Worm (Caenorhabditis elegans) whole organism, late embryonic: Measurements from ENCODE around the gene pag-3.

ENCODE experiments used
- C08G9.2 ChIP-seq: sonication (generic microtip); optimal IDR thresholded peaks from 2 replicates; lab custom pipeline; 2016; ENCODE audit warnings: mild to moderate bottlenecking, missing genetic modification characterization, moderate library complexity, missing compliant biosample characterization
- C38D4.7 ChIP-seq: fragments of 200-800 bp; sonication (Bioruptor generic); optimal IDR thresholded peaks from 2 replicates; lab custom pipeline; 2018; ENCODE audit warnings: mild to moderate bottlenecking, missing genetic modification characterization, moderate library complexity, missing compliant biosample characterization
- K02D7.2 ChIP-seq: sonication (generic microtip); optimal IDR thresholded peaks from 2 replicates; lab custom pipeline; 2017; ENCODE audit warnings: mild to moderate bottlenecking, missing genetic modification characterization, missing compliant biosample characterization
- K09A11.1 ChIP-seq: sonication (generic microtip); optimal IDR thresholded peaks from 2 replicates; lab custom pipeline; 2017; ENCODE audit warnings: antibody characterized with exemption, mild to moderate bottlenecking, missing genetic modification characterization, missing compliant biosample characterization; ENCODE audit not compliant: insufficient read depth
- T23F11.4 ChIP-seq: fragments of 200-800 bp; sonication (Bioruptor generic); optimal IDR thresholded peaks from 2 replicates; lab custom pipeline; 2018; ENCODE audit warnings: mild to moderate bottlenecking, missing genetic modification characterization, missing compliant biosample characterization
- ama-1 ChIP-seq: fragments of 150-350 bp; optimal IDR thresholded peaks from 2 replicates; lab custom pipeline; 2014
- ceh-14 ChIP-seq: sonication (generic microtip); optimal IDR thresholded peaks from 2 replicates; lab custom pipeline; 2016; ENCODE audit warnings: missing genotype, missing genetic modification characterization, missing compliant biosample characterization
- ceh-18 ChIP-seq: sonication (generic microtip); optimal IDR thresholded peaks from 2 replicates; lab custom pipeline; 2016; ENCODE audit warnings: missing genetic modification characterization, missing compliant biosample characterization
- ceh-19 ChIP-seq: fragments of 200-800 bp; sonication (Bioruptor generic); optimal IDR thresholded peaks from 2 replicates; lab custom pipeline; 2018; ENCODE audit warnings: mild to moderate bottlenecking, missing genetic modification characterization, missing compliant biosample characterization
- ceh-2 ChIP-seq: sonication (generic microtip); optimal IDR thresholded peaks from 2 replicates; lab custom pipeline; 2016; ENCODE audit warnings: missing genotype, missing genetic modification characterization, missing compliant biosample characterization
- ceh-22 ChIP-seq: sonication (generic microtip); optimal IDR thresholded peaks from 2 replicates; lab custom pipeline; 2017; ENCODE audit warnings: missing biosample characterization, missing genetic modification characterization
- ceh-24 ChIP-seq: sonication (generic microtip); optimal IDR thresholded peaks from 2 replicates; lab custom pipeline; 2016; ENCODE audit warnings: mild to moderate bottlenecking, missing genetic modification characterization, missing compliant biosample characterization
- ceh-31 ChIP-seq: sonication (generic microtip); optimal IDR thresholded peaks from 2 replicates; lab custom pipeline; 2016; ENCODE audit warnings: missing genetic modification characterization, missing compliant biosample characterization
- ceh-34 ChIP-seq: sonication (generic microtip); optimal IDR thresholded peaks from 2 replicates; lab custom pipeline; 2016; ENCODE audit warnings: mild to moderate bottlenecking, missing genetic modification characterization, missing compliant biosample characterization
- ceh-45 ChIP-seq: fragments of 200-800 bp; sonication (Bioruptor generic); IDR thresholded peaks from 2 replicates; pipeline ENCODE4 v1.3.6; 2022; ENCODE audit warnings: missing genetic modification reagents, missing genetic modification characterization, missing compliant biosample characterization
- ceh-48 ChIP-seq: sonication (generic microtip); optimal IDR thresholded peaks from 2 replicates; lab custom pipeline; 2016; ENCODE audit warnings: missing genetic modification characterization, inconsistent platforms, missing compliant biosample characterization
- che-1 ChIP-seq: sonication (generic microtip); optimal IDR thresholded peaks from 2 replicates; lab custom pipeline; 2016; ENCODE audit warnings: mild to moderate bottlenecking, missing genetic modification characterization, missing compliant biosample characterization
- dve-1 ChIP-seq: sonication (generic microtip); optimal IDR thresholded peaks from 2 replicates; lab custom pipeline; 2017; ENCODE audit warnings: antibody characterized with exemption, mild to moderate bottlenecking, missing genetic modification characterization, missing compliant biosample characterization
- elt-2 ChIP-seq: sonication (generic microtip); optimal IDR thresholded peaks from 2 replicates; lab custom pipeline; 2016; ENCODE audit warnings: missing genetic modification reagents, missing genetic modification characterization, missing compliant biosample characterization
- elt-4 ChIP-seq: sonication (generic microtip); optimal IDR thresholded peaks from 2 replicates; lab custom pipeline; 2016; ENCODE audit warnings: missing genetic modification characterization, missing compliant biosample characterization
- eyg-1 ChIP-seq: sonication (generic microtip); optimal IDR thresholded peaks from 2 replicates; lab custom pipeline; 2016; ENCODE audit warnings: missing genotype, missing genetic modification characterization, missing compliant biosample characterization
- fkh-10 ChIP-seq: fragments of 150-350 bp; optimal IDR thresholded peaks from 2 replicates; lab custom pipeline; 2014; ENCODE audit warnings: missing biosample characterization, missing genetic modification reagents, missing genetic modification characterization
- gmeb-2 ChIP-seq: sonication (generic microtip); optimal IDR thresholded peaks from 2 replicates; lab custom pipeline; 2016; ENCODE audit warnings: missing genetic modification characterization, inconsistent platforms, missing compliant biosample characterization
- hlh-13 ChIP-seq: fragments of 200-800 bp; sonication (Bioruptor generic); optimal IDR thresholded peaks from 2 replicates; lab custom pipeline; 2018; ENCODE audit warnings: mild to moderate bottlenecking, missing genetic modification characterization, missing compliant biosample characterization
- hlh-15 ChIP-seq: sonication (generic microtip); optimal IDR thresholded peaks from 2 replicates; lab custom pipeline; 2016; ENCODE audit warnings: missing genetic modification characterization, missing compliant biosample characterization
- hlh-30 ChIP-seq: sonication (generic microtip); optimal IDR thresholded peaks from 2 replicates; lab custom pipeline; 2017; ENCODE audit warnings: antibody characterized with exemption, missing genetic modification characterization, missing compliant biosample characterization; ENCODE audit not compliant: insufficient read depth
- hlh-6 ChIP-seq: sonication (generic microtip); optimal IDR thresholded peaks from 2 replicates; lab custom pipeline; 2016; ENCODE audit warnings: missing genotype, missing genetic modification characterization, missing compliant biosample characterization
- hlh-8 ChIP-seq: sonication (generic microtip); optimal IDR thresholded peaks from 2 replicates; lab custom pipeline; 2016; ENCODE audit warnings: missing genotype, missing genetic modification characterization, missing compliant biosample characterization
- mec-3 ChIP-seq: sonication (generic microtip); optimal IDR thresholded peaks from 2 replicates; lab custom pipeline; 2016; ENCODE audit warnings: borderline replicate concordance, missing genetic modification characterization, missing compliant biosample characterization
- nhr-11 ChIP-seq: fragments of 150-350 bp; optimal IDR thresholded peaks from 2 replicates; lab custom pipeline; 2014; ENCODE audit warnings: missing biosample characterization, missing genetic modification characterization
- npax-4 ChIP-seq: sonication (generic microtip); optimal IDR thresholded peaks from 2 replicates; lab custom pipeline; 2016; ENCODE audit warnings: missing genetic modification characterization, missing compliant biosample characterization
- pag-3 ChIP-seq: sonication (generic microtip); optimal IDR thresholded peaks from 2 replicates; lab custom pipeline; 2016; ENCODE audit warnings: missing compliant biosample characterization, missing genetic modification characterization, borderline replicate concordance
- pat-9 ChIP-seq: fragments of 200-800 bp; sonication (Bioruptor generic); optimal IDR thresholded peaks from 2 replicates; lab custom pipeline; 2018; ENCODE audit warnings: mild to moderate bottlenecking, missing genetic modification characterization, moderate library complexity, missing compliant biosample characterization
- pax-1 ChIP-seq: fragments of 150-350 bp; optimal IDR thresholded peaks from 2 replicates; lab custom pipeline; 2014; ENCODE audit warnings: missing biosample characterization, missing genetic modification characterization
- pha-4 ChIP-seq: fragments of 150-350 bp; optimal IDR thresholded peaks from 2 replicates; lab custom pipeline; 2018; ENCODE audit warnings: missing biosample characterization, missing genetic modification reagents, missing genetic modification characterization
- pros-1 ChIP-seq: fragments of 150-350 bp; optimal IDR thresholded peaks from 2 replicates; lab custom pipeline; 2014; ENCODE audit warnings: missing biosample characterization, missing genetic modification reagents, missing genetic modification characterization
- ref-2 ChIP-seq: sonication (generic microtip); optimal IDR thresholded peaks from 2 replicates; lab custom pipeline; 2016; ENCODE audit warnings: missing genetic modification characterization, missing compliant biosample characterization
- sox-2 ChIP-seq: fragments of 200-800 bp; sonication (Bioruptor generic); IDR thresholded peaks from 2 replicates; pipeline ENCODE4 v1.3.6; 2022; ENCODE audit warnings: missing genetic modification reagents, missing genetic modification characterization, missing compliant biosample characterization
- sox-4 ChIP-seq: sonication (generic microtip); optimal IDR thresholded peaks from 2 replicates; lab custom pipeline; 2017; ENCODE audit warnings: mild to moderate bottlenecking, missing genetic modification characterization, inconsistent platforms, missing compliant biosample characterization
- tbx-2 ChIP-seq: sonication (generic microtip); optimal IDR thresholded peaks from 2 replicates; lab custom pipeline; 2016; ENCODE audit warnings: missing genetic modification characterization, missing compliant biosample characterization
- tbx-7 ChIP-seq: sonication (generic microtip); optimal IDR thresholded peaks from 2 replicates; lab custom pipeline; 2016; ENCODE audit warnings: missing genotype, missing genetic modification characterization, missing compliant biosample characterization
- ttx-3 ChIP-seq: sonication (generic microtip); optimal IDR thresholded peaks from 2 replicates; lab custom pipeline; 2016; ENCODE audit warnings: missing genetic modification reagents, missing genetic modification characterization, missing compliant biosample characterization
- unc-3 ChIP-seq, 2 experiments: fragments of 200-800 bp in 1 of 2; sonication (Bioruptor generic) in 1 of 2; sonication (generic microtip) in 1 of 2; conservative IDR thresholded peaks in 1 of 2; optimal IDR thresholded peaks in 1 of 2; 2 replicates each; pipeline versions ENCODE4 v1.3.6 to Lab custom; 2016 to 2022; ENCODE audit warnings: missing compliant biosample characterization in 2 of 2, missing genetic modification characterization in 2 of 2, missing genetic modification reagents in 1 of 2
- unc-42 ChIP-seq: sonication (generic microtip); optimal IDR thresholded peaks from 2 replicates; lab custom pipeline; 2016; ENCODE audit warnings: missing genotype, missing genetic modification characterization, missing compliant biosample characterization
- unc-86 ChIP-seq: sonication (generic microtip); optimal IDR thresholded peaks from 2 replicates; lab custom pipeline; 2016; ENCODE audit warnings: missing genetic modification characterization, missing compliant biosample characterization
- zip-5 ChIP-seq: sonication (generic microtip); optimal IDR thresholded peaks from 2 replicates; lab custom pipeline; 2016; ENCODE audit warnings: missing genetic modification characterization, missing compliant biosample characterization

The pag-3 gene

ce11 chrX:14975467-14976167 lies 21.2 kb upstream of the pag-3 start, which contains the start of gene F20D1.3 (continued):
- TF ChIP-seq hlh-8 (tag; lab: Kevin White, UChicago): no peak
- no peak for TF ChIP-seq C38D4.7 (GFP tag; lab: Kevin White, UChicago)
- no peak for TF ChIP-seq ceh-45 (GFP tag; lab: Robert Waterston, UW)
- no peak for TF ChIP-seq tbx-7 (tag; lab: Kevin White, UChicago)
- TF ChIP-seq mec-3: no peak
- TF ChIP-seq K02D7.2 (tag; lab: Kevin White, UChicago): no peak
- TF ChIP-seq ceh-48 (tag; lab: Kevin White, UChicago): peak; percentile 50
- no peak for TF ChIP-seq ceh-19 (GFP tag; lab: Kevin White, UChicago)
- no peak for TF ChIP-seq nhr-11 (tag; lab: Kevin White, UChicago)
- TF ChIP-seq ref-2 (tag; lab: Kevin White, UChicago): peak; percentile 67
- TF ChIP-seq pag-3 (tag; lab: Kevin White, UChicago): no peak
- TF ChIP-seq sox-2 (GFP tag; lab: Robert Waterston, UW): no peak
- TF ChIP-seq hlh-30 (tag; lab: Kevin White, UChicago): no peak
- TF ChIP-seq ttx-3 (tag; lab: Kevin White, UChicago): no peak
- TF ChIP-seq fkh-10 (GFP tag; lab: Kevin White, UChicago): no peak
- no peak for TF ChIP-seq ceh-24 (tag; lab: Kevin White, UChicago)

- no peak for TF ChIP-seq K02D7.2 (tag; lab: Kevin White, UChicago)
- no peak for TF ChIP-seq hlh-15 (tag; lab: Kevin White, UChicago)
- TF ChIP-seq ceh-45 (GFP tag; lab: Robert Waterston, UW): no peak
- TF ChIP-seq tbx-7 (tag; lab: Kevin White, UChicago): no peak
- TF ChIP-seq pag-3 (tag; lab: Kevin White, UChicago): no peak
- TF ChIP-seq pat-9 (tag; lab: Kevin White, UChicago): no peak
- TF ChIP-seq ceh-31: no peak
- TF ChIP-seq ceh-22 (tag; lab: Kevin White, UChicago): no peak
- TF ChIP-seq ceh-18 (tag; lab: Kevin White, UChicago): no peak
- TF ChIP-seq, all 69 proteins: peak for 0
These were observed 18.6 kb upstream of the pag-3 start for ce11 chrX:14973085-14973484.

DNA sequence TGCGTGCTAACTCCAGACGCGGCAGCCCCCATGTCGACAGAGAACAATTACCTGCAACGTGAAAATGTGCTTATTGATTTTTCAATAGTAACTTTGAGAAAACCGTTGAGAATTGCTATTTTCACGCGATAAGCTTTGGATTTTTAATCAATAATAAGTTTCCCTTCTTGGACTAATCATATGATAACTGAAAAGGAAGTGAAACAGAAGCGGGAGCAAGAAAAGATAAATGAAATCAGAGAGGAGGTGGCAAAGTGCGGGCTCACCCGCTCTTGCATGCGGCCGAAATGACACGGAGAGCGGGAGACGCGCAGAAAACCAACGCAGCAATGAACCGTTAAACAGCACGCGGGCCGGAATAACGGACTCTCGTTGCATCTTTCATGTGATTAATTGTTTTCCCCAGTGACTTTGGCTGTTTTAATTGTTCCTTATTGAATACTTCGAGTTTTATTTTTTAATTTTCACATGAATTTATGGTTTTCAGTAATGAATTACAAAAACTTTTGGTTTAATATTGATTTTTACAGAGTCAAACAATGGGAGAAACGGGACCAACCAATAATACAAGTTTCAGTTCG lies 15.9 kb upstream of the pag-3 start, which contains the start of the genes flwr-1 and tbc-1:
Gene flwr-1, minus strand, starts transcription at position 51 of the 581 bp plus-strand sequence.
Gene tbc-1, plus strand, starts transcription at position 531 of the 581 bp plus-strand sequence.
- TF ChIP-seq unc-42 (tag; lab: Kevin White, UChicago) (peak; percentile 62), elt-4 (tag; lab: Kevin White, UChicago) (no peak), tbx-2 (tag; lab: Kevin White, UChicago) (peak; percentile 39), dve-1 (no peak), hlh-13 (no peak), che-1 (tag; lab: Kevin White, UChicago) (no peak), gmeb-2 (tag; lab: Kevin White, UChicago) (no peak), ttx-3 (tag; lab: Kevin White, UChicago) (no peak), elt-2 (tag; lab: Kevin White, UChicago) (peak; percentile 20), unc-86 (tag; lab: Kevin White, UChicago) (no peak), hlh-15 (tag; lab: Kevin White, UChicago) (no peak), eyg-1 (no peak), zip-5 (tag; lab: Kevin White, UChicago) (no peak), pros-1 (tag; lab: Kevin White, UChicago) (no peak), npax-4 (tag; lab: Kevin White, UChicago) (no peak), unc-3 (GFP tag; conservative IDR thresholded peaks at IDR 0.05; lab: Robert Waterston, UW) (no peak), unc-3 (tag; optimal IDR thresholded peaks at IDR 0.05; lab: Kevin White, UChicago) (no peak), pha-4 (tag; lab: Kevin White, UChicago) (no peak), pax-1 (tag; lab: Kevin White, UChicago) (no peak), ceh-34 (tag; lab: Kevin White, UChicago) (peak; percentile 34), K09A11.1 (no peak), C08G9.2 (tag; lab: Kevin White, UChicago) (no peak), sox-4 (tag; lab: Kevin White, UChicago) (no peak), ceh-48 (tag; lab: Kevin White, UChicago) (peak; percentile 19), fkh-10 (GFP tag; lab: Kevin White, UChicago) (no peak), ceh-14 (tag; lab: Kevin White, UChicago) (peak; percentile 53), hlh-6 (tag; lab: Kevin White, UChicago) (no peak), T23F11.4 (no peak), ceh-19 (GFP tag; lab: Kevin White, UChicago) (no peak), ama-1 (lab: Kevin White, UChicago) (no peak), ceh-2 (tag; lab: Kevin White, UChicago) (no peak)
